Fruit fly (Drosophila melanogaster) Kc167 (cell line): ENCODE data around the gene Trm1.

Source experiments
- Myc ChIP-seq: fragments of >200 bp; optimal IDR thresholded peaks from 2 replicates; lab custom pipeline; 2017; ENCODE audit warnings: missing external identifiers
- insv ChIP-seq: fragments of >200 bp; optimal IDR thresholded peaks from 3 replicates; lab custom pipeline; 2018; ENCODE audit warnings: missing external identifiers

DNA sequence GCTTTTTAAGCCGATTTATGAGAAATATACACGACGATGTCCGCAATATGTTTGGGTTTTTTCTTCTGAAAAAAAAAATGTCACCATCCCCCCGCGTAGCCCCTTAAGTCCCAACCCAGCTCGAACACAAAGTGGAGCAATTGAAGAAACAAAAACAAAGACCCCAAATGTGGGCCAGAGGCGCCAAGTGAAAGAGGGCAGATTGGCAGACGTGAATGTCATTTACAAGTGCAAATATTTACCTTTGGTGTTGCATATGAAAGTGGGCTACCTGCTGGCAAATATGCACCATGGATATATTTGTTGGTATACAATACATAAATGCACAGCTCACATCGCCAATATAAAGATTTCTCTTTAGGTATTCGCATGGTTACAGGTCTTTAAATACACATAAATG, 17.1 kb upstream of the Trm1 start:
- TF ChIP-seq insv (lab: Kevin White, UChicago) = no peak
- TF ChIP-seq Myc = no peak
